Worm (Caenorhabditis elegans): ENCODE measurements around the gene grl-27.
"Not testable (repeated sequence)": the region's sequence is repeated elsewhere in the genome, so short reads cannot be mapped to it uniquely, and the experiment has no call there.

Gene grl-27

ce11 chrV:3558744-3559143 lies 16.9 kb downstream of the grl-27 start, which contains the start of gene T24A6.1:
TSS of gene T24A6.1 (plus strand) at chrV:3559044.
- not testable (repeated sequence) for TF ChIP-seq mdl-1 (tag; optimal IDR thresholded peaks at IDR 0.05); efl-1 (optimal IDR thresholded peaks at IDR 0.05); efl-1 (GFP tag; optimal IDR thresholded peaks at IDR 0.05 in 1 of 2); aha-1 (tag; optimal IDR thresholded peaks at IDR 0.05)

ce11 chrV:3557422-3557821 lies 18.2 kb downstream of the grl-27 start, which contains the start of gene grl-31:
TSS of gene grl-31 (minus strand) at chrV:3557778.
- TF ChIP-seq hlh-17 (GFP tag; optimal IDR thresholded peaks at IDR 0.05; ENCODE audit: borderline replicate concordance) (no peak), nhr-90 (tag; optimal IDR thresholded peaks at IDR 0.05; ENCODE audit: poor library complexity) (no peak), tlp-1 (tag; optimal IDR thresholded peaks at IDR 0.05) (no peak), ces-1 (GFP tag; optimal IDR thresholded peaks at IDR 0.05) (no peak), lin-13 (GFP tag; optimal IDR thresholded peaks at IDR 0.05) (no peak), nhr-237 (tag; optimal IDR thresholded peaks at IDR 0.05) (no peak), efl-1 (optimal IDR thresholded peaks at IDR 0.05) (no peak), efl-1 (GFP tag; optimal IDR thresholded peaks at IDR 0.05 in 1 of 2) (no peak), unc-86 (tag; optimal IDR thresholded peaks at IDR 0.05) (no peak), swsn-7 (tag; optimal IDR thresholded peaks at IDR 0.05) (no peak), nhr-77 (tag; optimal IDR thresholded peaks at IDR 0.05) (no peak), nhr-84 (tag; optimal IDR thresholded peaks at IDR 0.05) (no peak), elt-3 (tag; optimal IDR thresholded peaks at IDR 0.05) (no peak), ceh-90 (tag; optimal IDR thresholded peaks at IDR 0.05) (no peak), nhr-12 (tag; optimal IDR thresholded peaks at IDR 0.05) (no peak), nhr-20 (tag; optimal IDR thresholded peaks at IDR 0.05) (no peak), mdl-1 (tag; optimal IDR thresholded peaks at IDR 0.05) (no peak)

ce11 chrV:3555986-3556385 lies 19.7 kb downstream of the grl-27 start, which contains the start of gene grl-30:
TSS of gene grl-30 (plus strand) at chrV:3556286.
- TF ChIP-seq nhr-237 (tag; optimal IDR thresholded peaks at IDR 0.05) (no peak), aha-1 (tag; optimal IDR thresholded peaks at IDR 0.05) (no peak), snpc-4 (tag; optimal IDR thresholded peaks at IDR 0.05) (no peak), jun-1 (tag; optimal IDR thresholded peaks at IDR 0.05) (no peak), nhr-12 (tag; optimal IDR thresholded peaks at IDR 0.05) (no peak), nhr-84 (tag; optimal IDR thresholded peaks at IDR 0.05) (no peak), nhr-77 (tag; optimal IDR thresholded peaks at IDR 0.05) (no peak), dpl-1 (GFP tag; optimal IDR thresholded peaks at IDR 0.05) (no peak), egl-27 (tag; optimal IDR thresholded peaks at IDR 0.05) (no peak), egl-13 (tag; optimal IDR thresholded peaks at IDR 0.05) (no peak), ceh-8 (GFP tag; optimal IDR thresholded peaks at IDR 0.05) (no peak), F16B12.6 (tag; optimal IDR thresholded peaks at IDR 0.05) (no peak)

DNA sequence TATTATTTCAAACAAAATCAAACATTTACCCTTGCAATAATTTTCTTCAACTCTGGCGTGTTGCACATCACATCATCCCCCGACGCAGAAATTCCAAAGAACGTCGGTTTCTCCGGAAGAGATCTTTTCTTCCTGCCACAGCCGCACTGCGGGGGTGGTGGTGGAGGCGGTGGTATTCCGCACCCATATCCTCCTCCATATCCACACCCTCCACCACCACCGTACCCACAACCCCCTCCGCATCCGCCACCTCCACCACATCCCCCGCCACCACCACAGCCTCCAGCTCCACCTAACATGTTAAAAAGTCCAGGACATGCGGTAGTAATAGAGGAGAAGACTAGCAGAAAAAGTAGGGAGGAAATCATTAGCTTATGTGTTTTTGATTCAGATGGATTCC lies 20.8 kb downstream of the grl-27 start, which contains the start of gene grl-29:
grl-29 (minus strand) TSS at position 368 of the 400 bp plus-strand sequence.
- TF ChIP-seq fos-1 (tag; optimal IDR thresholded peaks at IDR 0.05), result no peak
- TF ChIP-seq swsn-7 (tag; optimal IDR thresholded peaks at IDR 0.05), result no peak
- TF ChIP-seq unc-98 (GFP tag; IDR thresholded peaks at IDR 0.05), result no peak
- no peak for TF ChIP-seq xbp-1 (tag; optimal IDR thresholded peaks at IDR 0.05)
- TF ChIP-seq nhr-71 (tag; optimal IDR thresholded peaks at IDR 0.05), result no peak
- TF ChIP-seq nhr-12 (tag; optimal IDR thresholded peaks at IDR 0.05), result no peak
- no peak for TF ChIP-seq nhr-77 (tag; optimal IDR thresholded peaks at IDR 0.05)
- TF ChIP-seq efl-3 (GFP tag; optimal IDR thresholded peaks at IDR 0.05), result no peak
- TF ChIP-seq nhr-47 (tag; optimal IDR thresholded peaks at IDR 0.05), result no peak
- TF ChIP-seq lin-13 (GFP tag; optimal IDR thresholded peaks at IDR 0.05), result no peak
- no peak for TF ChIP-seq ets-5 (GFP tag; IDR thresholded peaks at IDR 0.05)
- no peak for TF ChIP-seq tbx-2 (tag; optimal IDR thresholded peaks at IDR 0.05)
- no peak for TF ChIP-seq zip-4 (GFP tag; optimal IDR thresholded peaks at IDR 0.05)
- no peak for TF ChIP-seq fkh-8 (tag; optimal IDR thresholded peaks at IDR 0.05)
- TF ChIP-seq lin-35 (GFP tag; optimal IDR thresholded peaks at IDR 0.05), result no peak
- TF ChIP-seq zag-1 (tag; optimal IDR thresholded peaks at IDR 0.05), result no peak
- no peak for TF ChIP-seq ceh-90 (tag; optimal IDR thresholded peaks at IDR 0.05)
- TF ChIP-seq unc-86 (tag; optimal IDR thresholded peaks at IDR 0.05), result no peak
